Worm (Caenorhabditis elegans) whole organism, dauer: ENCODE data around the gene Y40C7B.4.

Experiments used
- unc-62 ChIP-seq: sonication (generic microtip); optimal IDR thresholded peaks from 2 replicates; lab custom pipeline; 2017; ENCODE audit warnings: missing biosample characterization, missing genetic modification reagents, missing genetic modification characterization

Y40C7B.4 gene

ce11 chrX:17227376-17227775 lies 29.2 kb downstream of the Y40C7B.4 start:
- no peak for TF ChIP-seq unc-62 (GFP tag; lab: Kevin White, UChicago)

ce11 chrX:17221873-17222525 lies 34.6 kb downstream of the Y40C7B.4 start, which contains the start of gene rab-6.2:
rab-6.2 (plus strand) TSS chrX:17222475.
- TF ChIP-seq unc-62 (GFP tag; lab: Kevin White, UChicago) = no peak

- TF ChIP-seq unc-62 (GFP tag; lab: Kevin White, UChicago) = no peak
Measured at ce11 chrX:17217050-17217813, 39.4 kb downstream of the Y40C7B.4 start, which contains the start of gene acdh-7. acdh-7 (minus strand) TSS chrX:17217105.

- no peak for TF ChIP-seq unc-62 (GFP tag; lab: Kevin White, UChicago)
Measured at ce11 chrX:17216178-17216577, 40.4 kb downstream of the Y40C7B.4 start.

ce11 chrX:17215753-17216152 lies 40.8 kb downstream of the Y40C7B.4 start:
- no peak for TF ChIP-seq unc-62 (GFP tag; lab: Kevin White, UChicago)

- no peak for TF ChIP-seq unc-62 (GFP tag; lab: Kevin White, UChicago)
Measured at ce11 chrX:17214803-17215202, 41.8 kb downstream of the Y40C7B.4 start, which contains the start of gene acdh-10. acdh-10 (minus strand) TSS chrX:17214903.

ce11 chrX:17211513-17211912 lies 45.1 kb downstream of the Y40C7B.4 start:
- no peak for TF ChIP-seq unc-62 (GFP tag; lab: Kevin White, UChicago)

ce11 chrX:17209265-17209664 lies 47.3 kb downstream of the Y40C7B.4 start, which contains the start of gene T08G2.2:
T08G2.2 (minus strand) TSS chrX:17209365.
- TF ChIP-seq unc-62 (GFP tag; lab: Kevin White, UChicago) = no peak
